Worm (Caenorhabditis elegans) whole organism, L4/young adult: ENCODE results near the gene clec-228.

ENCODE experiments used
- W03F9.2 ChIP-seq: fragments of 150-350 bp; optimal IDR thresholded peaks from 2 replicates; lab custom pipeline; 2014; ENCODE audit warnings: missing biosample characterization, missing genetic modification characterization
- him-1 ChIP-seq: sonication (generic microtip); optimal IDR thresholded peaks from 2 replicates; lab custom pipeline; 2016; ENCODE audit warnings: missing genotype, missing genetic modification reagents, missing genetic modification characterization, missing compliant biosample characterization

DNA sequence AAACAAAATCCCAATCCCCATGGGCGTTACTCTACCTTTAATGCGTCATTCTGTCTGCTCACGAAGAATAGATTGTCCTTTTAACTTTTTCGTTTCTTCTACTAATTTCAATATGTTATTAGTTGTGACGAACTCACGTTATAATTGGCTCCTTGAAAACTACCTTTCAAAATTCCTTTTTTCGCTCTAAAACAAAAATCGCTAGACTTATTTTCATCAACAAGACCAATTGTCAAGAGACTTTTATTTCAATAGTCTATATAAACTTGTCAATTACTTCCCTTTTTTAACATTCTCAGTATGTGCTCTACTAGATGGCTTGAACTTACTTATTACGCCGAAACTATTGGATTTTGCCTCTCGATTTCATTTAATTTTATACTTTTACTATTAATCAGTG, 45.5 kb upstream of the clec-228 start, which contains the start of gene str-102:
- TF ChIP-seq him-1 (tag; lab: Kevin White, UChicago) (no peak), W03F9.2 (tag; lab: Kevin White, UChicago) (no peak)
